Fruit fly (Drosophila melanogaster): ENCODE measurements around the gene CG8176.

CG8176 gene

DNA sequence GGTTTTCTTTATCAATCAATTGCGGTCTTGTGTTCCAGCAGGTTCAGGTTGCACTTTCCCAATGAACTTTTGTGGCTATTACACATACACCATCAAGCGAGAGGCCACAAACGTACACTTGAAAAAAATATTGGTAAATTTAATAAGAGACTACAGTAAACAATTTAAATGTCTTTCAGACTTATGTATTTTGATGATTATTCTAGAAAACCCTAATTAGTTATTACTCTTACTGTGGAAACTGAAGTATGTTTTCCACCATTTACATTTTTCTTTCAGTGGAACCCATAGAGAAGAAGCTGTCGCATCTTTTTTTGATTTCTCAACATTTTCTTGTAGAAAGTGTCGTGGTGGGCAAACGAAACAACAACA, 18.3 kb downstream of the CG8176 start:
- no peak for TF ChIP-seq CG8478 (optimal IDR thresholded peaks at IDR 0.05)
- TF ChIP-seq CTCF (optimal IDR thresholded peaks at IDR 0.05) = no peak

DNA sequence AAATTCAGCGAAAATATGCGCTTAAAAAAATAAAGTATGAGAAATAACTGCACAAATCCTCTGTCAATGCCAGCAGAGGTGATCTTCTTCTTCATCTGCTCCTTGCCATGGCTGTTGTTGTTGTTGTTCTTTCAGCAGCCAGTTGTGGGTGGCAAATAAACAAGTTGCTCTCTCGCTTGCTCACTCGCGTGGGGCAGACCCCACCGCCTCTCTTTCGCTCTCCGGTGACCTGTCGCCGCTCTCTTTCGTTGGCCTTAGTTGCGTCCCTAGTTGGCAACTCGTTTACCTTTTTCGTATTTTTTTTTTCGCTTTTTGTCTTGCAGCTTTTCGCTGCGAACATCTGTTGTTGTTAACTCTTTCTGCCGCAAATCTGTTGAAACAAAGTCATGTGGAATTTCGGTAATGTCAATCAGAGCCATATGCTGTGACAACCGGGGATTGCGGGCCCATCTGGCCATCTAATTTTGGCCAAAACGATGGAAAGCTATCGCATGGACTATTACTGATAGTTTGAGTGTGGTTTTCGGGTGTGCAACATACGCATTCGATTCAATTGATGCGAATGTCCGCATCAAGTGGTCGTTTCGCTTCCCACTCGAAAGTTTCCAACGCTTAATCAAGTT, 18.9 kb downstream of the CG8176 start:
- TF ChIP-seq CTCF (optimal IDR thresholded peaks at IDR 0.05) (no peak), CG8478 (optimal IDR thresholded peaks at IDR 0.05) (no peak)

DNA sequence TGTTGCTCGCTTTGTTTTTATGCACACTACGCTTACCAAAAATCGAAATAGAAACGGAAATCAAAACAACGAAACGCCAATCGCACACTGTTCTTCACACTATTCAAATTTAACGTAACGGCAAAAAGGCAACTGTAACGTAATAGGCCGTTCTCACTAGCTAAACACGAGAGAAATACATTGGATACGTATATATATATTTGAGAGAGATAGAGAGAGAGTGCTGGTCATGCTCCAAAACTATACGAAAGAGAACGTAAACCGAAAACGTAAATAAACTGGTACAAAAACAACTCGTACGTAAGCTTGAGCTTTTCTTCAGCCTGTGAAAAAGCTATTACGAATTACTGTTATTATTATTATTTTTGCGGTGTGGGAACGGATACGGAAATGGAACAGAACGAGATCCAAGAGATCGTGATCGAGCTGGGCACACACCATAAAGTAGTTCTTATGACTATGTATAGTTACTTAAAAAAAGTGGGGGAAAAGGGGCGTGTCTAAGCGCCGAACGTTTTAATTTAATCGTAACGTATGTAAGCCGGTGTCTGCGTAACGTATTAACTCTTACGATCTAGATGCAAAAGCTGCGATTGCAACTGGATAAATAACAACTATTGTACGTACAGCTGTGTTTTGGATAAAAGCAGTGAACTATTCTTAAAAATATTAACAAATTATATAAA, 27.8 kb downstream of the CG8176 start:
- TF ChIP-seq CG8478 (optimal IDR thresholded peaks at IDR 0.05) (no peak), CTCF (optimal IDR thresholded peaks at IDR 0.05) (no peak)

- no peak for TF ChIP-seq CG8478 (optimal IDR thresholded peaks at IDR 0.05)
- TF ChIP-seq CTCF (optimal IDR thresholded peaks at IDR 0.05) = no peak
Observed at dm6 chr3R:9546808-9547381, 31.1 kb downstream of the CG8176 start.

- TF ChIP-seq CTCF (optimal IDR thresholded peaks at IDR 0.05) (no peak), CG8478 (optimal IDR thresholded peaks at IDR 0.05) (no peak)
Observed at dm6 chr3R:9548769-9549168, 33.0 kb downstream of the CG8176 start.

DNA sequence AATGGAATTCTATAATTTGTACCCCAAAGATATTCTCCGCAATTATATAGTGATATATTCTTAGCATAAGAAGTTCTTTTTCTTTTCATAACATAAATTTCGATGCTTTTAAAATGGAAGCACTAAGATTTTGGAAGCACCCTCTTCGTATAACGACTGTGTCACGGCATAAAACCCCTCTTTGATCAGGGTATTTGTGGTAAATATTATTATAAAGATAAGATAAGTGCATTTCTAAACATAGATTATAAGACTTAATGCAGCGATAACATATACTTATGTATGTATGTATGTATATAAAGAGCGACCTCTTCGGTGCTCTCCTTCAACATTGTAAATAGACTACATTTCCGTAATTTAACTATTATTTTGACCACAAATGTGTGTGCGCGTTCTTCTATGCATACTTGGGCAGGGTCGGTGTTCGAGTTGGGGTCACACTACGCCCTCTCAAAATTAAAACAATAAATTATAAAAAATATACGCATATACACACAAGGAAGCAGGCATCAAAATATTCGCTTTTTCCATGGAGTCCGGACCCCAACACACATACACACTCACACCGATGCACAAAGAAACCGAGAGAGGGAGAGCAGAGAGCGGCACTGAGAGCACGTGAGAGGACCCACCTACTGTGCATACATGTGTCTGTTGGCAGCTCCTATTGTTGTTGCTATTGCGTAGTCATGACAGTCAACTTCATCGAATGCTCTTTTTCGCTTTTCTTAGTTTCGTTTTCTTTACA, 34.6 kb downstream of the CG8176 start:
- no peak for TF ChIP-seq CG8478 (optimal IDR thresholded peaks at IDR 0.05)

DNA sequence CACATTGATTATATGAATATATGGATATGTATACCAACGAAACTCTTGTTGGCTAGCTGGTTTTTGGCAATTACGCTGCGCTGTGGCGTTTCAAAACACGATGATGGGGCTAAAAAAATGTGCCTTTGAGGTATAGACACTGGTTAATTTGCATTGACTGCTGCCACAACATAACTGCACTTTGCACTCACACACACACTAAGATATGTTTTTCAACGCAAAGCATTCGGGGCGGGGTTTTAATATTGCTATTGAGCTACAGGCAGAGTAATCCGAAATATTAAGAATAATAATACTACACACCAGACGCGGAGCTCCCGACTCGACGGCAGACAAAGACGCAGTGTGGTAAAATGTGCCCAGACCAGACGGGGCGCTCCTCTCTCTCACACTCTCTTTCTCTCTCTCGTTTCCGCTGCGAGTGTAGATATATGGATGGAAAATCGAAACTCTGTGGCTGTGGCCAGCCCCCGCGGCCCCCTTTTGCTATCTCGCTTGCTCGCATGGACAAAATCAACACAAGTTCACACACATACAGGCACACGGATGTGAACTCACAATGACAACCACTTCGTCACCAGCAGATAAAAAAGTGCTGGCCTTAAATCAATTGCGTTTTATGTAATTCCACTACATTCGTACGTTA, 35.3 kb downstream of the CG8176 start:
- TF ChIP-seq CG8478 (optimal IDR thresholded peaks at IDR 0.05) (no peak), CTCF (optimal IDR thresholded peaks at IDR 0.05) (no peak)

- TF ChIP-seq CG8478 (optimal IDR thresholded peaks at IDR 0.05) = no peak
- TF ChIP-seq CTCF (optimal IDR thresholded peaks at IDR 0.05) = no peak
Observed at dm6 chr3R:9551659-9552435, 36.0 kb downstream of the CG8176 start, which contains the start of the genes mura and RnpS1. Gene mura (minus strand): TSS chr3R:9551806. Gene RnpS1 (plus strand): TSS chr3R:9552034.

- no peak for TF ChIP-seq CG8478 (optimal IDR thresholded peaks at IDR 0.05)
- TF ChIP-seq CTCF (optimal IDR thresholded peaks at IDR 0.05) = no peak
Observed at dm6 chr3R:9555334-9555974, 39.6 kb downstream of the CG8176 start, which contains the start of the genes CG9386 and BckdhA. Gene CG9386 (minus strand): TSS chr3R:9555408. Gene BckdhA (plus strand): TSS chr3R:9555785.

DNA sequence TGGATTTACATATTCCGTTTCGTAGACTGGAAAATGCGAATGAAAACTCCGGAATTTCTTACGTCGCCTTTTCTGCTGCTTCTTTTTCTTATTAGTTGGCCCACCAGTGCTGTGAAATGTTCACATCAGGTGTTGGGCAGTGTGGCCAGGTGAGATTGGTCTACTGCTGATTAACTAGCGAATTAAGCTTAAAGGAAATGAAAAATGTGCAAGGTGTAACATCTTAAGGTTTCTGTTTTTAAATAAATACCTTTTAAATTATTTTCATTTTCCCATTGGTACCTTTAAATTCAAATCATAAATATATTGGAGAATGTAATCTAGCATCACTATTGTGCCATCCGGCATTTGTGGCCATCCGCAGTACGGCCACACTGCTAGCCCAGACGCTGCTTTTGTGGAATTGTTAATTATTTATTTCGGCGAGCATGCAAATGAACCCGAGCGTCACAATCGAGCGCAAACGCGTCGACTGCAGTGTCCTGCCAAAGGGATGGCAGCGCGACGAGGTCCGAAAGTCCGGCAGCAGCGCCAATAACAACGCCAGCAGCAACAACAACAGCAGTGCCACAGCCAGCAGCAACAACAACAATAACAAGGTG, 43.7 kb downstream of the CG8176 start, which contains the start of the genes AP-1mu and MBD-like:
TSS of gene AP-1mu (minus strand) at position 113 of the 602 bp plus-strand sequence.
TSS of gene MBD-like (plus strand) at position 348 of the 602 bp plus-strand sequence.
- no peak for TF ChIP-seq CTCF (optimal IDR thresholded peaks at IDR 0.05)
- no peak for TF ChIP-seq CG8478 (optimal IDR thresholded peaks at IDR 0.05)

- no peak for TF ChIP-seq CTCF (optimal IDR thresholded peaks at IDR 0.05)
- no peak for TF ChIP-seq CG8478 (optimal IDR thresholded peaks at IDR 0.05)
Observed at dm6 chr3R:9561121-9561520, 45.3 kb downstream of the CG8176 start.

DNA sequence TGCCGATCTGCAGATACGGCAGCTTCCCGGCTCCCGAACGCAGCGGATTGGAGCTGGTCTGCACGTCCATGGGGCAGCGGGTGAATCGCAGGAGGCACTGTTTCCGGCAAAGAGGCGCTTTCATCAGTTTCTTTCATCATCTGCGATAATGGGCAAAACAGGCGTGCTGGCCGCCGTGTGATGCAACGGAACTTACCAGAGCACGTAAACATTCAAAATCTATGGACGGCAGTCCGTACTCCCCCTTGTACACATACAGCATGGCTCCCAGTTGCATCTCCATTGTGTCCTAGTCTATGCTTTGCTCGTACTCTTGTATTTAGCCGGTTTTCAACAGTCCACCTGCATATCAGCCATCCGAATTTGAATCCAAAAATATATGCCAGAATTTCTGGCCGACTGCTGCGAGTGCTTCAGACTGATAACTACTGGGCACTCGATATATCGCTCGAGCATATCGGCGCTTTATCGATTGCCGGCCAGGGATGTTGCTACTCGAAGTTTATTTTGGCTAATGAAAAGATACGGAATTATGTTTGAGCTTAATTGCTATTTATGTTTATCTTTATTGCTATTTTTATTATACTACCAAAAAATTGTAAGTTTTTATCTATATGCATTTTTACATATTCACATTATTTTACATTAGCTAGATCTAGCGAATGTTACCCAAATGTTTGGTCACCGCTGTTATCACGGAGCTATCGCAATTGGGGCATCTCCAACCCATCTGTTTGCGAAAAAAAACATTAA, 47.6 kb downstream of the CG8176 start, which contains the start of the genes CG9393 and Vps45:
TSS of gene CG9393 (minus strand) at position 434 of the 753 bp plus-strand sequence.
TSS of gene Vps45 (plus strand) at position 685 of the 753 bp plus-strand sequence.
- peak in 1 of 2 experiments; percentile 13 for TF ChIP-seq CTCF (optimal IDR thresholded peaks at IDR 0.05)
- TF ChIP-seq CG8478 (optimal IDR thresholded peaks at IDR 0.05) = no peak
